Fruit fly (Drosophila melanogaster) whole organism: ENCODE results near the gene CG15023.

Experiments used
- CG8478 ChIP-seq: fragments of >200 bp; optimal IDR thresholded peaks from 2 replicates; lab custom pipeline; 2018; ENCODE audit warnings: inconsistent platforms
- Dll ChIP-seq: fragments of >200 bp; optimal IDR thresholded peaks from 2 replicates; lab custom pipeline; 2017
- EcR ChIP-seq, 2 experiments: fragments of >200 bp; optimal IDR thresholded peaks; 2 replicates each; lab custom pipeline; 2017; ENCODE audit warnings: missing biosample characterization in 2 of 2, missing genetic modification characterization in 2 of 2, missing genetic modification reagents in 2 of 2
- pan ChIP-seq: fragments of >200 bp; optimal IDR thresholded peaks from 2 replicates; lab custom pipeline; 2017
- psq ChIP-seq: fragments of >200 bp; optimal IDR thresholded peaks from 2 replicates; lab custom pipeline; 2017
- usp ChIP-seq: fragments of >200 bp; optimal IDR thresholded peaks from 2 replicates; lab custom pipeline; 2017; ENCODE audit warnings: missing biosample characterization, missing genetic modification characterization, mixed read lengths

Gene CG15023

dm6 chr3L:4458063-4458462, 3.2 kb downstream of the CG15023 start, which contains the start of gene CG11345:
Gene CG11345, minus strand, starts transcription at chr3L:4458163.
- TF ChIP-seq Dll (no peak), usp (no peak), pan (lab: Kevin White, UChicago) (no peak), psq (lab: Kevin White, UChicago) (no peak), CG8478 (no peak), EcR (GFP tag; optimal IDR thresholded peaks at IDR 0.05; lab: Kevin White, UChicago) (no peak)

dm6 chr3L:4447229-4447628, 14.1 kb downstream of the CG15023 start:
- no peak for TF ChIP-seq psq (lab: Kevin White, UChicago)
- TF ChIP-seq Dll: no peak
- TF ChIP-seq pan (lab: Kevin White, UChicago): no peak
- no peak for TF ChIP-seq usp
- no peak for TF ChIP-seq CG8478
- no peak for TF ChIP-seq EcR (GFP tag; optimal IDR thresholded peaks at IDR 0.05; lab: Kevin White, UChicago)

- TF ChIP-seq pan (lab: Kevin White, UChicago) (no peak), EcR (GFP tag; optimal IDR thresholded peaks at IDR 0.05; lab: Kevin White, UChicago) (no peak), CG8478 (no peak), psq (lab: Kevin White, UChicago) (no peak), usp (no peak)
Observed at dm6 chr3L:4446273-4446672, 15.0 kb downstream of the CG15023 start, which contains the start of gene CG12607. Gene CG12607, plus strand, starts transcription at chr3L:4446573.

dm6 chr3L:4445824-4446223, 15.5 kb downstream of the CG15023 start:
- TF ChIP-seq EcR (GFP tag; optimal IDR thresholded peaks at IDR 0.05; lab: Kevin White, UChicago): no peak
- no peak for TF ChIP-seq pan (lab: Kevin White, UChicago)
- no peak for TF ChIP-seq CG8478
- no peak for TF ChIP-seq usp
- no peak for TF ChIP-seq psq (lab: Kevin White, UChicago)
- no peak for TF ChIP-seq Dll

dm6 chr3L:4442168-4442567, 19.1 kb downstream of the CG15023 start:
- TF ChIP-seq pan (lab: Kevin White, UChicago) (no peak), CG8478 (no peak), psq (lab: Kevin White, UChicago) (no peak), usp (no peak), EcR (GFP tag; optimal IDR thresholded peaks at IDR 0.05; lab: Kevin White, UChicago) (no peak), Dll (no peak)

- TF ChIP-seq EcR (GFP tag; optimal IDR thresholded peaks at IDR 0.05; lab: Kevin White, UChicago): no peak
- TF ChIP-seq pan (lab: Kevin White, UChicago): no peak
- no peak for TF ChIP-seq usp
- no peak for TF ChIP-seq psq (lab: Kevin White, UChicago)
- TF ChIP-seq CG8478: no peak
- no peak for TF ChIP-seq Dll
Observed at dm6 chr3L:4440153-4440552, 21.2 kb downstream of the CG15023 start.

- TF ChIP-seq usp: no peak
- TF ChIP-seq Dll: no peak
- no peak for TF ChIP-seq psq (lab: Kevin White, UChicago)
- no peak for TF ChIP-seq pan (lab: Kevin White, UChicago)
- no peak for TF ChIP-seq EcR (GFP tag; optimal IDR thresholded peaks at IDR 0.05; lab: Kevin White, UChicago)
- TF ChIP-seq CG8478: no peak
Observed at dm6 chr3L:4436421-4436820, 24.9 kb downstream of the CG15023 start, which contains the start of gene CG15021. Gene CG15021, plus strand, starts transcription at chr3L:4436721.

- TF ChIP-seq pan (lab: Kevin White, UChicago) (no peak), psq (lab: Kevin White, UChicago) (no peak)
Observed at dm6 chr3L:4431111-4431730, 30.1 kb downstream of the CG15023 start.

dm6 chr3L:4430331-4430730, 31.0 kb downstream of the CG15023 start:
- TF ChIP-seq psq (lab: Kevin White, UChicago) (no peak), usp (no peak), EcR (GFP tag; optimal IDR thresholded peaks at IDR 0.05; lab: Kevin White, UChicago) (no peak), CG8478 (no peak), pan (lab: Kevin White, UChicago) (no peak), Dll (no peak)

dm6 chr3L:4428918-4429546, 32.3 kb downstream of the CG15023 start, which contains the start of gene nAChRbeta1:
Gene nAChRbeta1, plus strand, starts transcription at chr3L:4429349.
- TF ChIP-seq CG8478 (no peak), usp (no peak), psq (lab: Kevin White, UChicago) (no peak), Dll (no peak), pan (lab: Kevin White, UChicago) (no peak), EcR (GFP tag; optimal IDR thresholded peaks at IDR 0.05; lab: Kevin White, UChicago) (no peak)

dm6 chr3L:4426581-4426980, 34.7 kb downstream of the CG15023 start:
- TF ChIP-seq usp (no peak), Dll (no peak)

dm6 chr3L:4421362-4421761, 39.9 kb downstream of the CG15023 start, which contains the start of gene CG15020:
Gene CG15020, plus strand, starts transcription at chr3L:4421662.
- TF ChIP-seq Dll (no peak), psq (lab: Kevin White, UChicago) (no peak), CG8478 (no peak), usp (no peak), EcR (GFP tag; optimal IDR thresholded peaks at IDR 0.05; lab: Kevin White, UChicago) (no peak), pan (lab: Kevin White, UChicago) (no peak)

- TF ChIP-seq EcR (GFP tag; optimal IDR thresholded peaks at IDR 0.05; lab: Kevin White, UChicago) (no peak), Dll (no peak), psq (lab: Kevin White, UChicago) (no peak), CG8478 (no peak), usp (no peak), pan (lab: Kevin White, UChicago) (no peak)
Observed at dm6 chr3L:4417543-4417942, 43.8 kb downstream of the CG15023 start.
